Fruit fly (Drosophila melanogaster) whole organism, pupa: ENCODE results near the gene CG13024.

Experiments used
- CG10348 ChIP-seq: fragments of 200-800 bp; sonication (Bioruptor generic); IDR thresholded peaks from 2 replicates; pipeline ENCODE4 v1.3.6; 2022; ENCODE audit warnings: missing biosample characterization, missing genetic modification characterization
- CG12605 ChIP-seq: fragments of 200-800 bp; sonication (Bioruptor generic); IDR thresholded peaks from 2 replicates; pipeline ENCODE4 v1.3.6; 2022; ENCODE audit warnings: missing biosample characterization, missing genetic modification characterization
- CG13204 ChIP-seq: fragments of 200-800 bp; sonication (Bioruptor generic); optimal IDR thresholded peaks from 2 replicates; lab custom pipeline; 2018; ENCODE audit warnings: missing biosample characterization, mild to moderate bottlenecking, missing genetic modification characterization, moderate library complexity
- CG14655 ChIP-seq: fragments of 200-800 bp; sonication (Bioruptor generic); optimal IDR thresholded peaks from 3 replicates; lab custom pipeline; 2017; ENCODE audit warnings: mild to moderate bottlenecking, missing biosample characterization, missing genetic modification reagents, missing genetic modification characterization
- CG15710 ChIP-seq: fragments of 200-800 bp; sonication (Bioruptor generic); optimal IDR thresholded peaks from 2 replicates; lab custom pipeline; 2018; ENCODE audit warnings: missing biosample characterization, mild to moderate bottlenecking, missing genetic modification characterization, moderate library complexity
- CG17806 ChIP-seq: fragments of 200-800 bp; sonication (Bioruptor generic); optimal IDR thresholded peaks from 2 replicates; lab custom pipeline; 2018; ENCODE audit warnings: missing biosample characterization, mild to moderate bottlenecking, missing genetic modification characterization, moderate library complexity
- CG32121 ChIP-seq: fragments of 200-800 bp; sonication (Bioruptor generic); IDR thresholded peaks from 2 replicates; pipeline ENCODE4 v1.3.6; 2022; ENCODE audit warnings: missing biosample characterization, missing genetic modification characterization
- CG34367 ChIP-seq: fragments of 200-800 bp; sonication (Bioruptor generic); optimal IDR thresholded peaks from 2 replicates; lab custom pipeline; 2018; ENCODE audit warnings: missing biosample characterization, mild to moderate bottlenecking, missing genetic modification characterization
- CG4496 ChIP-seq: fragments of 200-800 bp; sonication (Bioruptor generic); IDR thresholded peaks from 3 replicates; pipeline ENCODE4 v1.3.6; 2022; ENCODE audit warnings: missing biosample characterization, missing genetic modification characterization
- CG8159 ChIP-seq: fragments of 200-800 bp; sonication (Bioruptor generic); optimal IDR thresholded peaks from 3 replicates; lab custom pipeline; 2018; ENCODE audit warnings: missing biosample characterization, mild to moderate bottlenecking, missing genetic modification characterization, moderate library complexity
- CG8301 ChIP-seq: fragments of 200-800 bp; sonication (Bioruptor generic); optimal IDR thresholded peaks from 2 replicates; lab custom pipeline; 2018; ENCODE audit warnings: missing biosample characterization, mild to moderate bottlenecking, missing genetic modification characterization
- CG9948 ChIP-seq: fragments of 200-800 bp; sonication (Bioruptor generic); optimal IDR thresholded peaks from 2 replicates; lab custom pipeline; 2018; ENCODE audit warnings: missing biosample characterization, mild to moderate bottlenecking, missing genetic modification characterization, moderate library complexity
- D1 ChIP-seq: fragments of 200-800 bp; sonication (Bioruptor generic); optimal IDR thresholded peaks from 2 replicates; lab custom pipeline; 2018; ENCODE audit warnings: missing biosample characterization, mild to moderate bottlenecking, missing genetic modification characterization, moderate library complexity
- EcR ChIP-seq: fragments of 200-800 bp; sonication (Bioruptor generic); optimal IDR thresholded peaks from 3 replicates; lab custom pipeline; 2019; ENCODE audit warnings: missing biosample characterization, missing genetic modification characterization, mild to moderate bottlenecking, moderate library complexity, missing genetic modification reagents
- Ets98B ChIP-seq: fragments of 200-800 bp; sonication (Bioruptor generic); IDR thresholded peaks from 2 replicates; pipeline ENCODE4 v1.3.6; 2022; ENCODE audit warnings: missing biosample characterization, missing genetic modification characterization
- Pif1A ChIP-seq: fragments of 200-800 bp; sonication (Bioruptor generic); optimal IDR thresholded peaks from 3 replicates; lab custom pipeline; 2016; ENCODE audit warnings: missing biosample characterization, missing genetic modification characterization
- Pif1B ChIP-seq: fragments of 200-800 bp; sonication (Bioruptor generic); optimal IDR thresholded peaks from 3 replicates; lab custom pipeline; 2016; ENCODE audit warnings: missing biosample characterization, missing genetic modification characterization
- Snoo ChIP-seq: fragments of 200-800 bp; sonication (Bioruptor generic); optimal IDR thresholded peaks from 3 replicates; lab custom pipeline; 2017; ENCODE audit warnings: missing biosample characterization, mild to moderate bottlenecking, missing genetic modification characterization, inconsistent platforms
- fd96Ca ChIP-seq: fragments of 200-800 bp; sonication (Bioruptor generic); IDR thresholded peaks from 3 replicates; pipeline ENCODE4 v1.3.6; 2022; ENCODE audit warnings: missing biosample characterization, missing genetic modification characterization
- gl ChIP-seq: fragments of 200-800 bp; sonication (Bioruptor generic); optimal IDR thresholded peaks from 2 replicates; lab custom pipeline; 2018; ENCODE audit warnings: missing biosample characterization, mild to moderate bottlenecking, missing genetic modification characterization
- rn ChIP-seq: fragments of 200-800 bp; sonication (Bioruptor generic); IDR thresholded peaks from 2 replicates; pipeline ENCODE4 v1.3.6; 2022; ENCODE audit warnings: missing biosample characterization, missing genetic modification characterization

The CG13024 gene

dm6 chr3L:16804627-16805026 is 24.2 kb downstream of the CG13024 start, which contains the start of gene nudC:
Gene nudC, plus strand, starts transcription at chr3L:16804994.
- TF ChIP-seq CG9948 (tag; lab: Kevin White, UChicago): no peak
- no peak for TF ChIP-seq CG12605 (GFP tag; lab: Robert Waterston, UW)
- TF ChIP-seq fd96Ca (GFP tag; lab: Robert Waterston, UW): no peak
- no peak for TF ChIP-seq CG8159 (tag; lab: Kevin White, UChicago)
- TF ChIP-seq rn (GFP tag; lab: Robert Waterston, UW): no peak
- no peak for TF ChIP-seq Snoo
- TF ChIP-seq CG32121 (GFP tag; lab: Robert Waterston, UW): no peak
- no peak for TF ChIP-seq Pif1A
- TF ChIP-seq CG4496 (GFP tag; lab: Robert Waterston, UW): no peak
- no peak for TF ChIP-seq EcR
- no peak for TF ChIP-seq CG14655 (GFP tag; lab: Kevin White, UChicago)
- no peak for TF ChIP-seq CG8301 (tag; lab: Kevin White, UChicago)
- TF ChIP-seq CG10348: no peak
- TF ChIP-seq CG34367: no peak
- no peak for TF ChIP-seq CG15710 (tag; lab: Kevin White, UChicago)
- TF ChIP-seq Ets98B: no peak
- no peak for TF ChIP-seq CG13204 (GFP tag; lab: Kevin White, UChicago)
- TF ChIP-seq Pif1B (GFP tag; lab: Kevin White, UChicago): no peak
- no peak for TF ChIP-seq gl (tag; lab: Kevin White, UChicago)
- no peak for TF ChIP-seq D1 (tag; lab: Kevin White, UChicago)

DNA sequence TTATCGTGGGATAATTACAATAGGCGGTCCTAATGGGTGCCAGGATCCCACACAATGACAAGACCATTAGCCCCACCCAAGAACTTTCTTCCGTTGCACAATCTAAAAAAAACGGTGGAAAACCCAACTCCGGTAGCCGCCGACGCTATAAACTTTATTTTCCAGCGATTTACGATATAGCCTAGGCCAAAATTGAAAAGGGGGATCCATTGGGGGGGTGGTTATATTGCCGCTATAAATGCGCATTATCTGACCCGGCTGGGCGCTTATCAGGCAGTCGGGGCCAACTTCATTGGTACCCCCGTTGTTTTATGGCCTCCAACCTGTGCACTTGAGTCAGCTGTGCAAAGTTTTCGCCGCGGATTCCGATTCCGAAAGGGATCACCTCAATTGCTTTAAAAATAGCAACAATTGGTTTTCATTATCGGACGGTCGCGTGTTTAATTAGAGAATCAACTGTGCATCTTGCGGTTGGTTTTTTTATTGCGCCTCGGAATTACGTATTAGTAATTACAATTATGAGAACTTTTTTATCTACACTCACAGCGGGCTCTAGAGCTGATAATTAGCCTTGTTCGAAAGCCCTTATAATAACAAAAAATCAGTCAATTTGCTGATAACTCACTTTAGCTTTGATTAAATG is 25.0 kb downstream of the CG13024 start:
- TF ChIP-seq Pif1B (GFP tag; lab: Kevin White, UChicago): no peak
- peak; percentile 57; the same call in 1 of the 3 replicates for TF ChIP-seq fd96Ca (GFP tag; lab: Robert Waterston, UW)
- peak; percentile 29 for TF ChIP-seq EcR
- peak; percentile 59; the same call in 2 of the 3 replicates for TF ChIP-seq CG4496 (GFP tag; lab: Robert Waterston, UW)

DNA sequence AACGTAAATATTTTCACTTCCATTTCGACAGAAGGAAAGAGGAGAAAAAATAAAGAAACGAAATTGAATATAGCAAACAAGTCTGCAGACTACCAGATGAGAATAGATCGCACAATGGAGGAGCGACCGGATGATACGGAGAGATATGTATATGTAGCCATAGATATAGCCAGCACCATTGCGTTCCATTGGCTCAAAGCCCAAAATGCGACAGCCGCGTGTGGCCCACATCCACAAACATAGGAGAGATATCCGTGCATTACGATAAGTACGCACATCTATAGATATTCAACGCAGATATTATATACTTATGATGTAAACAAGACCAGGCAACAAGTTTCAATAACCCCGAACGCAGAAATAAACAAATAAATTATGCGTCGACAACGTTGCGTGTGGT is 25.6 kb downstream of the CG13024 start:
- TF ChIP-seq CG8301 (tag; lab: Kevin White, UChicago) (no peak), CG15710 (tag; lab: Kevin White, UChicago) (no peak), CG8159 (tag; lab: Kevin White, UChicago) (no peak), Pif1A (no peak), CG34367 (no peak), CG10348 (no peak), CG4496 (GFP tag; lab: Robert Waterston, UW) (no peak), CG12605 (GFP tag; lab: Robert Waterston, UW) (no peak), EcR (peak; percentile 67), Snoo (no peak), D1 (tag; lab: Kevin White, UChicago) (no peak), CG9948 (tag; lab: Kevin White, UChicago) (no peak), CG17806 (tag; lab: Kevin White, UChicago) (peak; percentile 0), Pif1B (GFP tag; lab: Kevin White, UChicago) (no peak), gl (tag; lab: Kevin White, UChicago) (peak; percentile 38), CG32121 (GFP tag; lab: Robert Waterston, UW) (no peak), CG14655 (GFP tag; lab: Kevin White, UChicago) (peak; percentile 22), Ets98B (no peak), fd96Ca (GFP tag; lab: Robert Waterston, UW) (no peak), CG13204 (GFP tag; lab: Kevin White, UChicago) (no peak), rn (GFP tag; lab: Robert Waterston, UW) (no peak)

DNA sequence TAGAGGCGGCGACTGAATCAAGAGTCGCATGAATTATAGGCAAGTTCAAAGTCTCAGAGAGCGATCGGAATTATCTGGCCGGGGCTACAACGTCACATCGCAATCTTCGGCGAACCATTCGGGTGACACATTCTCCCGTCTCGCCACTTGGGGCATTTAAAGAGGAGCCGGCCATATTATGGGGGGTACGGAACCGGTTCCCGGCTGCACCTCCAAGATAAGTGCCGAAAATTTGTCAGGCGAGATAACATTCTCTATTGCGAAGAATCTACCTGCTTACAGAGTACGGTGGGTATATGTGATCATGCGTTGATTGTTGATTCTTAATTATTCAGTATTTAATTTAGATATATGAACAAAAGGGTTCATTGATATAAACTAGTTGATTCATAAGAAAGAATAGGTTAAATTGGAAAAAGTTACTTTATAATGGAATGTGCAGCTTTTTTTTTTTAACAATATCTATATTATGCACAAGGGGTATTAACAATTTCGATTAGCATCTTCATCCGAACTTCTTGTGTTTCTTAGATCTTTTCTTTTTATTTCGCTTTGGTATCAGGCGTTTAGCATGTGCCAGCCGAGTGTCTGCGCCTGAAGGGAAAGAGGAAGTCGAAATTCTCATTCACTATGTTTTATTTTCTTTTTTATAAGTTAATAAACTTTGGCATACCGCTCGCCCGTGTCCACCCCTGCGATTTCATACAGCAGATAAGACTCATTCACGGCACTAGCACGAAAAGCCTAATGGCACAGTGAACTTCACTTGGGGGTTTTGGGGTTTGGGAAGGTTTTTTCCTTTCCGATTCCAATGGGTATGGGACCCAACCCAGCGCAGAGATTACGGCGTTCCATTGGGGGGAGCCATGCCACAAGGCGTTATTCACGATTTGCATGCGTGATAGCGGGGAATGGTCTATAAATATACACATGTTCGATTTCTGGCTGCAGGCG is 27.1 kb downstream of the CG13024 start:
- TF ChIP-seq CG8159 (tag; lab: Kevin White, UChicago) (no peak), CG9948 (tag; lab: Kevin White, UChicago) (no peak), CG14655 (GFP tag; lab: Kevin White, UChicago) (peak; percentile 52), fd96Ca (GFP tag; lab: Robert Waterston, UW) (no peak), Ets98B (no peak), CG17806 (tag; lab: Kevin White, UChicago) (no peak), CG4496 (GFP tag; lab: Robert Waterston, UW) (peak; percentile 27; the same call in 1 of the 3 replicates), Pif1A (no peak), EcR (peak; percentile 10), CG34367 (peak; percentile 13), CG10348 (no peak), CG8301 (tag; lab: Kevin White, UChicago) (peak; percentile 28), Pif1B (GFP tag; lab: Kevin White, UChicago) (no peak), CG15710 (tag; lab: Kevin White, UChicago) (no peak), Snoo (peak; percentile 1), CG13204 (GFP tag; lab: Kevin White, UChicago) (peak; percentile 6), gl (tag; lab: Kevin White, UChicago) (peak; percentile 46), CG32121 (GFP tag; lab: Robert Waterston, UW) (peak; percentile 51; the same call in 1 of the 2 replicates), CG12605 (GFP tag; lab: Robert Waterston, UW) (0 out of 2 replicates have a peak, but pooled peaks have one; percentile 19), rn (GFP tag; lab: Robert Waterston, UW) (no peak), D1 (tag; lab: Kevin White, UChicago) (no peak)
- TF ChIP-seq, all 21 proteins: peak for 10

DNA sequence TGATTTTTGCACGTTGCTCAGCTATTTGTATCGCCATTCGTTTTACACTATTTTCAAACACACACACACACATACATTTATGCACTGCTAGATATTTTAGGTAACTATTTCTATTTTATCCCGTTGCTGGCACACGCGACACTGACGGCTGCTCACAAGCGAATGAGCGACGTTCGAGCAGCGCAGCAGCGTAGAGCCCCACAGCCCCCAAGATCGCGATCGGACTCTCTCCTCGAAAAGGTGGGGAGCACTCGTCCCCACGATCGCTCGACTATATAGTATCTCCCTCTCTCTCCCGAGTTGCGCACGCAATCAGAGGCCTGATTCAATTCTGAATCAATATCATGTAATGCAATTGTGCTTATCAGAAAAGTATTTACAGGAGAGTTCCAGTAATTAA is 28.8 kb downstream of the CG13024 start:
- TF ChIP-seq CG13204 (GFP tag; lab: Kevin White, UChicago): peak; percentile 50
- peak; percentile 77 for TF ChIP-seq Ets98B
- TF ChIP-seq CG15710 (tag; lab: Kevin White, UChicago): no peak
- peak; percentile 27 for TF ChIP-seq EcR
- TF ChIP-seq CG9948 (tag; lab: Kevin White, UChicago): no peak
- TF ChIP-seq gl (tag; lab: Kevin White, UChicago): peak; percentile 41
- TF ChIP-seq CG14655 (GFP tag; lab: Kevin White, UChicago): no peak
- TF ChIP-seq CG8159 (tag; lab: Kevin White, UChicago): peak; percentile 9
- TF ChIP-seq rn (GFP tag; lab: Robert Waterston, UW): no peak
- TF ChIP-seq Pif1B (GFP tag; lab: Kevin White, UChicago): peak; percentile 59
- TF ChIP-seq CG34367: no peak
- TF ChIP-seq CG4496 (GFP tag; lab: Robert Waterston, UW): peak; percentile 77
- no peak for TF ChIP-seq CG8301 (tag; lab: Kevin White, UChicago)
- no peak for TF ChIP-seq CG10348
- TF ChIP-seq CG17806 (tag; lab: Kevin White, UChicago): no peak
- TF ChIP-seq CG12605 (GFP tag; lab: Robert Waterston, UW): peak; percentile 68
- TF ChIP-seq Pif1A: peak; percentile 41
- TF ChIP-seq fd96Ca (GFP tag; lab: Robert Waterston, UW): 0 out of 3 replicates have a peak, but pooled peaks have one; percentile 6
- peak; percentile 75 for TF ChIP-seq CG32121 (GFP tag; lab: Robert Waterston, UW)
- TF ChIP-seq D1 (tag; lab: Kevin White, UChicago): no peak
- peak; percentile 23 for TF ChIP-seq Snoo
